Worm (Caenorhabditis elegans): ENCODE data around the gene F55C5.17.

F55C5.17 gene

ce11 chrV:12347854-12348253 lies 45.5 kb downstream of the F55C5.17 start:
- TF ChIP-seq nhr-80 (tag; optimal IDR thresholded peaks at IDR 0.05) (peak; percentile 37), Y79H2A.3 (GFP tag; conservative IDR thresholded peaks at IDR 0.05) (no peak)

- TF ChIP-seq C06A6.2 (GFP tag; conservative IDR thresholded peaks at IDR 0.05) (no peak), madf-8 (GFP tag; conservative IDR thresholded peaks at IDR 0.05) (no peak), K12H6.12 (tag; optimal IDR thresholded peaks at IDR 0.05) (no peak), hsf-1 (GFP tag; IDR thresholded peaks at IDR 0.05) (no peak), hrde-1 (tag; optimal IDR thresholded peaks at IDR 0.05; ENCODE audit: borderline replicate concordance) (no peak), bed-1 (GFP tag; IDR thresholded peaks at IDR 0.05) (no peak), bed-2 (GFP tag; IDR thresholded peaks at IDR 0.05) (no peak), T07F8.4 (tag; optimal IDR thresholded peaks at IDR 0.05) (no peak), rec-8 (tag; optimal IDR thresholded peaks at IDR 0.05) (no peak), snpc-4 (GFP tag; optimal IDR thresholded peaks at IDR 0.05) (no peak), snpc-4 (tag; optimal IDR thresholded peaks at IDR 0.05) (no peak), unc-130 (GFP tag; optimal IDR thresholded peaks at IDR 0.05) (no peak), nfyb-1 (GFP tag; IDR thresholded peaks at IDR 0.05) (no peak), zim-3 (tag; optimal IDR thresholded peaks at IDR 0.05) (no peak), F49E8.2 (tag; optimal IDR thresholded peaks at IDR 0.05; ENCODE audit: insufficient read depth) (no peak), ceh-40 (GFP tag; IDR thresholded peaks at IDR 0.05) (no peak)
Measured at ce11 chrV:12349365-12349764, 47.0 kb downstream of the F55C5.17 start.

ce11 chrV:12351842-12352241 lies 49.5 kb downstream of the F55C5.17 start:
- TF ChIP-seq lin-26 (GFP tag; IDR thresholded peaks at IDR 0.05) (0 out of 2 replicates have a peak, but pooled peaks have one; percentile 12), B0261.1 (tag; optimal IDR thresholded peaks at IDR 0.05) (no peak)

Data from whole organism, young adult.